Fruit fly (Drosophila melanogaster) whole organism, embryonic: ENCODE results near the gene CG15141.
A peak's percentile ranks its signal among the peaks of the same experiment; 100 is the strongest.

Experiments
- Antp ChIP-seq: fragments of 200-800 bp; sonication (Bioruptor generic); optimal IDR thresholded peaks from 3 replicates; lab custom pipeline; 2016; ENCODE audit warnings: missing biosample characterization, missing genetic modification characterization
- GATAe ChIP-seq: fragments of 200-800 bp; sonication (Bioruptor generic); conservative IDR thresholded peaks from 2 replicates; pipeline ENCODE4 v1.3.6; 2022; ENCODE audit warnings: missing biosample characterization, missing genetic modification characterization
- HmgD ChIP-seq: fragments of 200-800 bp; sonication (Bioruptor generic); optimal IDR thresholded peaks from 3 replicates; lab custom pipeline; 2016; ENCODE audit warnings: missing biosample characterization, missing genetic modification characterization
- Hr39 ChIP-seq: fragments of >200 bp; optimal IDR thresholded peaks from 2 replicates; lab custom pipeline; 2017
- dimm ChIP-seq: fragments of 200-800 bp; sonication (Bioruptor generic); IDR thresholded peaks from 2 replicates; pipeline ENCODE4 v1.3.6; 2022; ENCODE audit warnings: missing biosample characterization, missing genetic modification characterization
- fd102C ChIP-seq: fragments of 200-800 bp; sonication (Bioruptor generic); optimal IDR thresholded peaks from 2 replicates; lab custom pipeline; 2018; ENCODE audit warnings: missing biosample characterization, mild to moderate bottlenecking, missing genetic modification characterization, moderate library complexity
- psq ChIP-seq: fragments of 200-800 bp; sonication (Bioruptor generic); optimal IDR thresholded peaks from 2 replicates; lab custom pipeline; 2017; ENCODE audit warnings: missing biosample characterization, missing genetic modification characterization

DNA sequence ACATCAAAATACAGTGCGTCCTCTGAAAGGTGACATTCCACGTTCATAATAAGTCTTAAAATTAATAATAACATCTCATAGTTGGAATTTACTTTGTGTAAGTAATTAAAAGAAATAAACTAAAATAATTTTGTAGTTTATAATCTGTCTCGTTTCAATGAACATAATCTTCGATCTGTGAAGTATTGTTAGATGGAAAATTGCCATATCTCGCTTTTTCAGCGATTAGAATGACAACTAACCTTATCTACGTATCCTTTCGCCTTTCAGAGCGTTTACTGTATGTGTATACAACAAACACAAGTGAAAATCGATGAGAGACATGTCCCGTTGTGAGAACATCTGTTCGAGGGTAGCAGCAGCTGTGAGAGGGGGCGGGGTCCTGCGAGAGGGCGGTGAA is 28.1 kb upstream of the CG15141 start:
- peak; percentile 46 for TF ChIP-seq fd102C
- no peak for TF ChIP-seq HmgD (GFP tag; lab: Kevin White, UChicago)
- TF ChIP-seq dimm (GFP tag; lab: Robert Waterston, UW) = no peak
- TF ChIP-seq GATAe (GFP tag; lab: Robert Waterston, UW) = no peak; the same call in 1 of the 2 replicates
- no peak for TF ChIP-seq Antp (GFP tag; lab: Kevin White, UChicago)
- no peak for TF ChIP-seq Hr39
- TF ChIP-seq psq = no peak
